Fruit fly (Drosophila melanogaster) whole organism, prepupa: Measurements from ENCODE around the gene Ugt36A1.

Experiments
- CG10631 ChIP-seq: fragments of 200-800 bp; sonication (Bioruptor generic); optimal IDR thresholded peaks from 2 replicates; lab custom pipeline; 2016; ENCODE audit warnings: missing biosample characterization, missing genetic modification characterization
- CG10669 ChIP-seq: fragments of 200-800 bp; sonication (Bioruptor generic); optimal IDR thresholded peaks from 3 replicates; lab custom pipeline; 2018; ENCODE audit warnings: missing biosample characterization, mild to moderate bottlenecking, missing genetic modification characterization, moderate library complexity
- CG11294 ChIP-seq: fragments of 200-800 bp; sonication (Bioruptor generic); IDR thresholded peaks from 2 replicates; pipeline ENCODE4 v1.3.6; 2022; ENCODE audit warnings: missing biosample characterization, missing genetic modification characterization
- CG11762 ChIP-seq: fragments of 200-800 bp; sonication (Bioruptor generic); optimal IDR thresholded peaks from 3 replicates; lab custom pipeline; 2016; ENCODE audit warnings: missing biosample characterization, missing genetic modification characterization; ENCODE audit not compliant: insufficient read depth
- CG11902 ChIP-seq: fragments of 200-800 bp; sonication (Bioruptor generic); optimal IDR thresholded peaks from 3 replicates; lab custom pipeline; 2016; ENCODE audit warnings: missing biosample characterization, missing genetic modification characterization
- CG16779 ChIP-seq: fragments of 200-800 bp; sonication (Bioruptor generic); optimal IDR thresholded peaks from 3 replicates; lab custom pipeline; 2017; ENCODE audit warnings: missing biosample characterization, mild to moderate bottlenecking, missing genetic modification characterization
- CG32006 ChIP-seq: fragments of 200-800 bp; sonication (Bioruptor generic); optimal IDR thresholded peaks from 3 replicates; lab custom pipeline; 2017; ENCODE audit warnings: missing biosample characterization, mild to moderate bottlenecking, missing genetic modification characterization
- CG34406 ChIP-seq: fragments of 200-800 bp; sonication (Bioruptor generic); optimal IDR thresholded peaks from 3 replicates; lab custom pipeline; 2016; ENCODE audit warnings: missing biosample characterization, missing genetic modification characterization
- CG3919 ChIP-seq: fragments of 200-800 bp; sonication (Bioruptor generic); optimal IDR thresholded peaks from 3 replicates; lab custom pipeline; 2016; ENCODE audit warnings: missing biosample characterization, missing genetic modification characterization
- CG4318 ChIP-seq: fragments of 200-800 bp; sonication (Bioruptor generic); optimal IDR thresholded peaks from 3 replicates; lab custom pipeline; 2017; ENCODE audit warnings: missing biosample characterization, mild to moderate bottlenecking, missing genetic modification characterization
- CG6163 ChIP-seq: fragments of 200-800 bp; sonication (Bioruptor generic); IDR thresholded peaks from 3 replicates; pipeline ENCODE4 v1.3.6; 2022; ENCODE audit warnings: missing biosample characterization, missing genetic modification characterization
- CG6792 ChIP-seq: fragments of 200-800 bp; sonication (Bioruptor generic); optimal IDR thresholded peaks from 3 replicates; lab custom pipeline; 2016; ENCODE audit warnings: missing biosample characterization, missing genetic modification characterization
- CG6808 ChIP-seq: fragments of 200-800 bp; sonication (Bioruptor generic); optimal IDR thresholded peaks from 3 replicates; lab custom pipeline; 2017; ENCODE audit warnings: missing biosample characterization, missing genetic modification characterization, mild to moderate bottlenecking, moderate library complexity, missing genetic modification reagents
- CG6854 ChIP-seq: fragments of 200-800 bp; sonication (Bioruptor generic); optimal IDR thresholded peaks from 2 replicates; lab custom pipeline; 2017; ENCODE audit warnings: missing biosample characterization, mild to moderate bottlenecking, missing genetic modification characterization
- CG8119 ChIP-seq: fragments of 200-800 bp; sonication (Bioruptor generic); IDR thresholded peaks from 3 replicates; pipeline ENCODE4 v1.3.6; 2022; ENCODE audit warnings: missing biosample characterization, missing genetic modification characterization
- CG8632 ChIP-seq: fragments of 200-800 bp; sonication (Bioruptor generic); optimal IDR thresholded peaks from 3 replicates; lab custom pipeline; 2016; ENCODE audit warnings: missing biosample characterization, missing genetic modification characterization
- CG9139 ChIP-seq: fragments of 200-800 bp; sonication (Bioruptor generic); optimal IDR thresholded peaks from 3 replicates; lab custom pipeline; 2017; ENCODE audit warnings: missing biosample characterization, mild to moderate bottlenecking, missing genetic modification characterization
- Eip78C ChIP-seq: fragments of 200-800 bp; sonication (Bioruptor generic); peaks from one replicate; lab custom pipeline; 2016; ENCODE audit warnings: missing biosample characterization, missing genetic modification characterization
- Eip93F ChIP-seq: fragments of 200-800 bp; sonication (Bioruptor generic); optimal IDR thresholded peaks from 2 replicates; lab custom pipeline; 2016; ENCODE audit warnings: missing biosample characterization, mild to moderate bottlenecking, missing genetic modification characterization
- Ets21C ChIP-seq: fragments of 200-800 bp; sonication (Bioruptor generic); optimal IDR thresholded peaks from 3 replicates; lab custom pipeline; 2016; ENCODE audit warnings: missing biosample characterization, missing genetic modification characterization
- Ets96B ChIP-seq: fragments of 200-800 bp; optimal IDR thresholded peaks from 2 replicates; lab custom pipeline; 2019; ENCODE audit warnings: missing biosample characterization, mild to moderate bottlenecking, missing genetic modification characterization, moderate library complexity
- Gug ChIP-seq: fragments of 200-800 bp; sonication (Bioruptor generic); IDR thresholded peaks from 2 replicates; pipeline ENCODE4 v1.3.6; 2022; ENCODE audit warnings: missing biosample characterization, missing genetic modification characterization
- Hr39 ChIP-seq: fragments of 200-800 bp; sonication (Bioruptor generic); optimal IDR thresholded peaks from 2 replicates; lab custom pipeline; 2016; ENCODE audit warnings: missing biosample characterization, missing genetic modification characterization
- Hr4 ChIP-seq: fragments of 200-800 bp; sonication (Bioruptor generic); optimal IDR thresholded peaks from 3 replicates; lab custom pipeline; 2016; ENCODE audit warnings: missing biosample characterization, missing genetic modification characterization
- Lpt ChIP-seq: fragments of 200-800 bp; sonication (Bioruptor generic); optimal IDR thresholded peaks from 3 replicates; lab custom pipeline; 2016; ENCODE audit warnings: missing biosample characterization, missing genetic modification characterization
- Met ChIP-seq: fragments of 200-800 bp; sonication (Bioruptor generic); optimal IDR thresholded peaks from 3 replicates; lab custom pipeline; 2016; ENCODE audit warnings: missing biosample characterization, missing genetic modification characterization
- OdsH ChIP-seq: fragments of 200-800 bp; sonication (Bioruptor generic); optimal IDR thresholded peaks from 3 replicates; lab custom pipeline; 2016; ENCODE audit warnings: missing biosample characterization, missing genetic modification characterization
- Sox102F ChIP-seq: fragments of 200-800 bp; sonication (Bioruptor generic); optimal IDR thresholded peaks from 2 replicates; lab custom pipeline; 2016; ENCODE audit warnings: missing biosample characterization, mild to moderate bottlenecking, missing genetic modification characterization
- achi ChIP-seq: fragments of 200-800 bp; sonication (Bioruptor generic); optimal IDR thresholded peaks from 3 replicates; lab custom pipeline; 2016; ENCODE audit warnings: missing biosample characterization, missing genetic modification characterization
- acj6 ChIP-seq: fragments of 200-800 bp; sonication (Bioruptor generic); optimal IDR thresholded peaks from 3 replicates; lab custom pipeline; 2016; ENCODE audit warnings: missing biosample characterization, missing genetic modification characterization
- dsx ChIP-seq: fragments of 200-800 bp; optimal IDR thresholded peaks from 3 replicates; lab custom pipeline; 2019; ENCODE audit warnings: missing biosample characterization, mild to moderate bottlenecking, missing genetic modification characterization, moderate library complexity; ENCODE audit not compliant: poor library complexity, severe bottlenecking
- eg ChIP-seq: fragments of 200-800 bp; sonication (Bioruptor generic); IDR thresholded peaks from 3 replicates; pipeline ENCODE4 v1.3.6; 2022; ENCODE audit warnings: missing biosample characterization, missing genetic modification characterization
- fd59A ChIP-seq: fragments of 200-800 bp; sonication (Bioruptor generic); optimal IDR thresholded peaks from 2 replicates; lab custom pipeline; 2017; ENCODE audit warnings: missing biosample characterization, mild to moderate bottlenecking, missing genetic modification characterization, missing genetic modification reagents
- fkh ChIP-seq: fragments of 200-800 bp; sonication (Bioruptor generic); optimal IDR thresholded peaks from 3 replicates; lab custom pipeline; 2017; ENCODE audit warnings: missing biosample characterization, mild to moderate bottlenecking, missing genetic modification characterization, moderate library complexity
- net ChIP-seq: fragments of 200-800 bp; sonication (Bioruptor generic); optimal IDR thresholded peaks from 3 replicates; lab custom pipeline; 2016; ENCODE audit warnings: missing biosample characterization, missing genetic modification characterization
- salr ChIP-seq, 2 experiments: fragments of 200-800 bp; sonication (Bioruptor generic); optimal IDR thresholded peaks; 3 replicates each; lab custom pipeline; 2016 to 2018; ENCODE audit warnings: missing biosample characterization in 2 of 2, missing genetic modification characterization in 2 of 2, mild to moderate bottlenecking in 1 of 2
- svp ChIP-seq: fragments of 200-800 bp; sonication (Bioruptor generic); peaks from one replicate; lab custom pipeline; 2016; ENCODE audit warnings: missing biosample characterization, missing genetic modification characterization

The Ugt36A1 gene

DNA sequence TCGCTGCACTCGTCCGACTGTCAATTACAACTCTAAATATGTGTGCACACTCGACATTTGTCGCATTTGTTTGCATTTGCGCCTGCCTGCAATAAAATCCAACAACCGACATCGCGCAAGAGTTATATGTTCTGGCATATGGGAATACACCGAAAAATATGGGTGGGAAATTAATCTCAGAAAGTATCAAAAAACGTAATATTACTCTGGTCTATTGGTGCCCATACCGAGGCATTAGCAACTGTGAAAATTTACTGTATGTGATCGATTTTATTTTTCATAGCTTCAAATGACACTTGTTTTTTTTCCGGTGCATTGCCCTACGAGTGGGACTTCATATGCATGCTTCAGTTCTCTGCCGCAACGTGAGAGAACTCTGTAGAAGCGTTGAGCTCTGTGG, 45.0 kb upstream of the Ugt36A1 start (continued):
- TF ChIP-seq CG11294: no peak
- TF ChIP-seq CG6792: peak; percentile 9
- peak; percentile 19 for TF ChIP-seq dsx (GFP tag; lab: Kevin White, UChicago)
- TF ChIP-seq fd59A (GFP tag; lab: Kevin White, UChicago): peak; percentile 39
- peak; percentile 39 for TF ChIP-seq Ets21C (GFP tag; lab: Kevin White, UChicago)
- peak; percentile 12 for TF ChIP-seq CG8632 (GFP tag; lab: Kevin White, UChicago)
- peak; percentile 35 for TF ChIP-seq CG34406 (GFP tag; lab: Kevin White, UChicago)
- no peak for TF ChIP-seq CG16779 (tag; lab: Kevin White, UChicago)
- TF ChIP-seq Ets96B (tag; lab: Kevin White, UChicago): peak; percentile 58
- peak; percentile 76; the same call in 1 of the 2 replicates for TF ChIP-seq Gug
- peak; percentile 39 for TF ChIP-seq acj6 (GFP tag; lab: Kevin White, UChicago)
- TF ChIP-seq fkh: peak; percentile 48
- TF ChIP-seq, all 60 proteins: peak for 42

DNA sequence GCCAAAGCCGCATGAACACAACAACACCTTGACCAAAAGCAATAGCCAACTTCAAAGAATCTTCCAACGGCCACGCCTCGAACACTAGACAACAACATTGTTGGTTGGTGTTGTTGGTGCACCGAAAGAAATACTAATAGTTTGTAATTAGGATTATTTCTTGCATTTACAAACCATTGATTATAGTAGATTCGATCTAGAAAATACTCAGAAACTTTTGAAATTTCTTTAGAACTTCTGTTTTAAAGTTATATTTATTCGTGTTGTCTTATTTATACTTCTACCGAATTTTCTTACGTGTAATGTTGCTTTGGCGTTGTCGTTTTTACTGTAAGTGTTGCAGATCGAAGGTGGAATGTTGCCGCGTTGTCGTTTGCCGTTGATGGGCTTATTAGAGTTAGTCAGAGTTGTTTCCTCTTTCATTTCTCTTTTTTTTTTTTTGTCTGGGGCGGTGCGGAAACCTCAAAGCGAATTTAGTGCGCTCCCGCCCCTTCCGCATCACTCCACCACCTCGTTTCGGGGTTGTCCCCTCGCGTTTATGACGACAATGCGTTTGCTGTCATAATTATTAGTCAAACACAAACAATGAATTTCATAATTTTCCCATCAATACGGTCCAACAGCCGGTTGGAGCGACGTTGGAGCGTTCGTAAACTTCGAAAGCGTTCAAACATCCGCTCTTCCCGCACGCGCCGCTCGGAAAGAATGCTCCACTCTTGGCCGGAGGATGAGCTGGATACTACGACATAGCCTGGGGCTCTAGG, 43.0 kb upstream of the Ugt36A1 start, which contains the start of gene CG43815:
TSS of gene CG43815 (plus strand) at position 532 of the 764 bp plus-strand sequence.
- peak; percentile 5 for TF ChIP-seq OdsH
- TF ChIP-seq CG9139 (GFP tag; lab: Kevin White, UChicago): no peak
- TF ChIP-seq Ets96B (tag; lab: Kevin White, UChicago): peak; percentile 29
- TF ChIP-seq svp (GFP tag; lab: Kevin White, UChicago): no peak
- TF ChIP-seq CG4318 (GFP tag; lab: Kevin White, UChicago): peak; percentile 12
- no peak for TF ChIP-seq Hr39 (GFP tag; lab: Kevin White, UChicago)
- peak; percentile 65 for TF ChIP-seq Eip78C (GFP tag; lab: Kevin White, UChicago)
- peak; percentile 80 for TF ChIP-seq dsx (GFP tag; lab: Kevin White, UChicago)
- TF ChIP-seq fkh: peak; percentile 67
- TF ChIP-seq CG11762 (GFP tag; lab: Kevin White, UChicago): no peak
- TF ChIP-seq net (GFP tag; lab: Kevin White, UChicago): no peak
- no peak for TF ChIP-seq Gug
- TF ChIP-seq Eip93F (GFP tag; lab: Kevin White, UChicago): no peak
- no peak for TF ChIP-seq salr (GFP tag; optimal IDR thresholded peaks at IDR 0.05; lab: Kevin White, UChicago)
- peak; percentile 23 for TF ChIP-seq Met
- TF ChIP-seq eg (GFP tag; lab: Robert Waterston, UW): 0 out of 3 replicates have a peak, but pooled peaks have one; percentile 25
- no peak for TF ChIP-seq Sox102F (GFP tag; lab: Kevin White, UChicago)
- no peak for TF ChIP-seq Ets21C (GFP tag; lab: Kevin White, UChicago)
- no peak for TF ChIP-seq CG10669 (GFP tag; lab: Kevin White, UChicago)
- no peak for TF ChIP-seq Lpt (GFP tag; lab: Kevin White, UChicago)
- TF ChIP-seq CG11902: no peak
- 0 out of 3 replicates have a peak, but pooled peaks have one; percentile 37 for TF ChIP-seq CG8119
- TF ChIP-seq CG3919 (GFP tag; lab: Kevin White, UChicago): no peak
- TF ChIP-seq CG6808 (GFP tag; lab: Kevin White, UChicago): no peak
- TF ChIP-seq CG10631 (GFP tag; lab: Kevin White, UChicago): peak; percentile 30
- TF ChIP-seq Hr4 (GFP tag; lab: Kevin White, UChicago): peak; percentile 18
- TF ChIP-seq CG6854: no peak
- TF ChIP-seq CG6163 (GFP tag; lab: Robert Waterston, UW): peak; percentile 47; the same call in 1 of the 3 replicates
- TF ChIP-seq CG32006: peak; percentile 38
- TF ChIP-seq acj6 (GFP tag; lab: Kevin White, UChicago): no peak
- TF ChIP-seq achi (GFP tag; lab: Kevin White, UChicago): no peak
- TF ChIP-seq, all 60 proteins: peak for 13
